Fruit fly (Drosophila melanogaster) whole organism, larva: ENCODE measurements around the gene GCC185.

Experiments
- noc ChIP-seq: fragments of 200-800 bp; sonication (Bioruptor generic); optimal IDR thresholded peaks from 3 replicates; lab custom pipeline; 2019; ENCODE audit warnings: missing biosample characterization, mild to moderate bottlenecking, missing genetic modification characterization, moderate library complexity

GCC185 gene

dm6 chr3R:12049113-12049512 lies 38.5 kb downstream of the GCC185 start, which contains the start of gene CG14739:
Gene CG14739, minus strand, starts transcription at chr3R:12049213.
- no peak for TF ChIP-seq noc (tag; lab: Kevin White, UChicago)

- TF ChIP-seq noc (tag; lab: Kevin White, UChicago): no peak
Observed at dm6 chr3R:12062844-12063243, 52.3 kb downstream of the GCC185 start, which contains the start of gene CG14740. Gene CG14740, minus strand, starts transcription at chr3R:12062944.
